Worm (Caenorhabditis elegans) whole organism, late embryonic: ENCODE results near the gene aat-3.

Experiments used
- fkh-10 ChIP-seq: fragments of 150-350 bp; optimal IDR thresholded peaks from 2 replicates; lab custom pipeline; 2014; ENCODE audit warnings: missing biosample characterization, missing genetic modification reagents, missing genetic modification characterization
- pax-1 ChIP-seq: fragments of 150-350 bp; optimal IDR thresholded peaks from 2 replicates; lab custom pipeline; 2014; ENCODE audit warnings: missing biosample characterization, missing genetic modification characterization
- sdc-2 ChIP-seq: sonication (generic microtip); optimal IDR thresholded peaks from 2 replicates; lab custom pipeline; 2016; ENCODE audit warnings: missing genotype, missing genetic modification characterization, missing compliant biosample characterization

- TF ChIP-seq fkh-10 (GFP tag; lab: Kevin White, UChicago) (no peak), sdc-2 (tag; lab: Kevin White, UChicago) (no peak), pax-1 (no peak)
These were observed 11.0 kb upstream of the aat-3 start, which contains the start of gene F52H2.3 for ce11 chrX:2541003-2541521.
